Fruit fly (Drosophila melanogaster): Measurements from ENCODE around the gene Ir94e.

Ir94e gene

dm6 chr3R:23358565-23359138 lies 46.7 kb upstream of the Ir94e start, which contains the start of gene RpS3 (continued):
- TF ChIP-seq CG16863 (GFP tag; optimal IDR thresholded peaks at IDR 0.05) (no peak), CG8478 (optimal IDR thresholded peaks at IDR 0.05) (no peak), CG1233 (GFP tag; optimal IDR thresholded peaks at IDR 0.05) (no peak), CG6272 (GFP tag; IDR thresholded peaks at IDR 0.05) (no peak), D19A (tag; optimal IDR thresholded peaks at IDR 0.05) (peak; percentile 6), Hey (tag; optimal IDR thresholded peaks at IDR 0.05) (no peak), CG10321 (GFP tag; IDR thresholded peaks at IDR 0.05) (no peak), Hmr (GFP tag; optimal IDR thresholded peaks at IDR 0.05) (peak; percentile 57), CG11085 (GFP tag; IDR thresholded peaks at IDR 0.05) (no peak), Asciz (GFP tag; optimal IDR thresholded peaks at IDR 0.05) (peak; percentile 11), aop (GFP tag; IDR thresholded peaks at IDR 0.05) (no peak), CG31365 (tag; optimal IDR thresholded peaks at IDR 0.05) (no peak), gro (GFP tag; optimal IDR thresholded peaks at IDR 0.05) (no peak), CG12942 (GFP tag; optimal IDR thresholded peaks at IDR 0.05) (no peak), mirr (GFP tag; optimal IDR thresholded peaks at IDR 0.05) (peak; percentile 37), abd-A (tag; optimal IDR thresholded peaks at IDR 0.05) (no peak), br (optimal IDR thresholded peaks at IDR 0.05) (no peak), CG42726 (GFP tag; IDR thresholded peaks at IDR 0.05; ENCODE audit: partially characterized antibody) (no peak), CG15601 (tag; optimal IDR thresholded peaks at IDR 0.05) (peak; percentile 65), CG8290 (GFP tag; optimal IDR thresholded peaks at IDR 0.05) (peak; percentile 23), CG8290 (tag; optimal IDR thresholded peaks at IDR 0.05) (peak in 1 of 2 experiments; percentile 50), CG12155 (GFP tag; optimal IDR thresholded peaks at IDR 0.05) (no peak), CG15269 (tag; optimal IDR thresholded peaks at IDR 0.05) (no peak), CG16813 (GFP tag; IDR thresholded peaks at IDR 0.05; ENCODE audit: partially characterized antibody) (no peak), CG10147 (GFP tag; optimal IDR thresholded peaks at IDR 0.05) (no peak), Gsc (GFP tag; IDR thresholded peaks at IDR 0.05) (no peak), CG3838 (GFP tag; optimal IDR thresholded peaks at IDR 0.05) (no peak), Mrtf (GFP tag; IDR thresholded peaks at IDR 0.05) (no peak), ci (GFP tag; IDR thresholded peaks at IDR 0.05) (no peak), TFAM (GFP tag; optimal IDR thresholded peaks at IDR 0.05) (no peak), CG3281 (GFP tag; optimal IDR thresholded peaks at IDR 0.05) (peak; percentile 64), Dad (GFP tag; optimal IDR thresholded peaks at IDR 0.05) (no peak), E2f1 (GFP tag; IDR thresholded peaks at IDR 0.05) (no peak), ash1 (GFP tag; optimal IDR thresholded peaks at IDR 0.05) (no peak), CG10959 (GFP tag; IDR thresholded peaks at IDR 0.05) (no peak), dm (GFP tag; optimal IDR thresholded peaks at IDR 0.05) (peak; percentile 99), Lhr (GFP tag; optimal IDR thresholded peaks at IDR 0.05) (peak; percentile 66), Rfx (GFP tag; IDR thresholded peaks at IDR 0.05) (no peak), wor (GFP tag; IDR thresholded peaks at IDR 0.05) (no peak), CG31441 (GFP tag; IDR thresholded peaks at IDR 0.05) (no peak; the same call in 1 of the 2 replicates), fd102C (GFP tag; optimal IDR thresholded peaks at IDR 0.05) (no peak), Sox100B (GFP tag; optimal IDR thresholded peaks at IDR 0.05) (no peak), sug (tag; optimal IDR thresholded peaks at IDR 0.05) (peak; percentile 36), HmgZ (tag; optimal IDR thresholded peaks at IDR 0.05) (no peak), tin (GFP tag; optimal IDR thresholded peaks at IDR 0.05) (no peak), CG12071 (GFP tag; optimal IDR thresholded peaks at IDR 0.05) (no peak), Spps (tag; optimal IDR thresholded peaks at IDR 0.05) (no peak), sisA (GFP tag; IDR thresholded peaks at IDR 0.05) (no peak), CG12769 (tag; optimal IDR thresholded peaks at IDR 0.05) (no peak), CG34422 (GFP tag; IDR thresholded peaks at IDR 0.05) (peak; percentile 80; the same call in 1 of the 3 replicates), CkIIα-i1 (GFP tag; IDR thresholded peaks at IDR 0.05) (no peak), fd3F (GFP tag; optimal IDR thresholded peaks at IDR 0.05) (peak; percentile 8)

All from whole organism, embryonic.